Fruit fly (Drosophila melanogaster): ENCODE data around the gene CG33658.
A peak's percentile ranks its signal among the peaks of the same experiment; 100 is the strongest.

The CG33658 gene

DNA sequence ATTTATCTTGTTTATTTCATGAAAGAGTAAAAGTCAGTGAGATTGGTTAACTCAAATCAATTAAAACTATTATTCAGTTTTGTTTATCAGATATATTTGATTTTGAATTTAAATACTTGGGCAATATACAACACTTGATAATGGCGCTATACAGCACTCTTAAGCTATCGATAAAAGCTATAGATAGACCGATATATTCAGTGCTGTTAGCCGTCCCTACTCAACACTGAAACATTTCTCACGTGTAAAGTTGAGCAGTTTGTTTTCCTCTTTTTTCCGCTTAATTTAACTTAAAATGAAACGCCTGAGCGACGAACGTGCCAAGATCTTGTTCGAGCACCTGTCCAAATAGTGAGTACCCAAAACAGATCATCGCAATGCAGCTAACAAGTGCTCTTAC lies 9.5 kb upstream of the CG33658 start, which contains the start of gene CG7006 (continued):
- TF ChIP-seq aop (GFP tag; IDR thresholded peaks at IDR 0.05) (0 out of 2 replicates have a peak, but pooled peaks have one; percentile 28), Dref (GFP tag; IDR thresholded peaks at IDR 0.05) (peak; percentile 91), HHEX (GFP tag; optimal IDR thresholded peaks at IDR 0.05) (peak; percentile 27), gsb-n (tag; optimal IDR thresholded peaks at IDR 0.05) (no peak), D19B (GFP tag; optimal IDR thresholded peaks at IDR 0.05) (no peak), CG3281 (GFP tag; optimal IDR thresholded peaks at IDR 0.05) (no peak), Stat92E (GFP tag; optimal IDR thresholded peaks at IDR 0.05) (no peak), lola (GFP tag; optimal IDR thresholded peaks at IDR 0.05) (no peak), CG6689 (GFP tag; IDR thresholded peaks at IDR 0.05) (no peak), sens (GFP tag) (peak; percentile 87), luna (GFP tag; optimal IDR thresholded peaks at IDR 0.05) (peak; percentile 16), Neu2 (GFP tag; optimal IDR thresholded peaks at IDR 0.05; ENCODE audit: borderline replicate concordance) (no peak), CG11695 (GFP tag; IDR thresholded peaks at IDR 0.05) (no peak), Oli (tag; optimal IDR thresholded peaks at IDR 0.05) (no peak), CG15514 (GFP tag; optimal IDR thresholded peaks at IDR 0.05) (peak; percentile 62), CG11093 (GFP tag; IDR thresholded peaks at IDR 0.05) (no peak), CG17802 (tag; optimal IDR thresholded peaks at IDR 0.05) (peak; percentile 36), maf-S (GFP tag; optimal IDR thresholded peaks at IDR 0.05) (peak; percentile 84), NC2α (GFP tag; optimal IDR thresholded peaks at IDR 0.05) (no peak), CG4730 (GFP tag; IDR thresholded peaks at IDR 0.05) (0 out of 2 replicates have a peak, but pooled peaks have one; percentile 33), Lim3 (GFP tag; IDR thresholded peaks at IDR 0.05) (no peak), Sry-δ (GFP tag; optimal IDR thresholded peaks at IDR 0.05) (peak; percentile 76), HLH4C (GFP tag; IDR thresholded peaks at IDR 0.05; ENCODE audit: partially characterized antibody) (peak; percentile 73), CG8924 (tag; optimal IDR thresholded peaks at IDR 0.05) (no peak), klu (GFP tag; IDR thresholded peaks at IDR 0.05) (peak; percentile 62; the same call in 1 of the 2 replicates), CG18262 (tag; optimal IDR thresholded peaks at IDR 0.05) (no peak), ems (GFP tag; optimal IDR thresholded peaks at IDR 0.05) (peak; percentile 69), stwl (tag; optimal IDR thresholded peaks at IDR 0.05) (peak; percentile 95), Vsx1 (GFP tag; optimal IDR thresholded peaks at IDR 0.05) (no peak), bowl (GFP tag; IDR thresholded peaks at IDR 0.05) (no peak), ac (GFP tag; optimal IDR thresholded peaks at IDR 0.05) (no peak), Deaf1 (tag; optimal IDR thresholded peaks at IDR 0.05) (no peak), CG12659 (GFP tag; optimal IDR thresholded peaks at IDR 0.05) (peak; percentile 82), CG13775 (GFP tag; optimal IDR thresholded peaks at IDR 0.05) (no peak), zf30C (GFP tag; optimal IDR thresholded peaks at IDR 0.05) (no peak), pb (GFP tag; optimal IDR thresholded peaks at IDR 0.05) (peak; percentile 44), slou (GFP tag; optimal IDR thresholded peaks at IDR 0.05) (peak; percentile 67), TFAM (GFP tag; optimal IDR thresholded peaks at IDR 0.05) (no peak), CG4360 (GFP tag; IDR thresholded peaks at IDR 0.05) (no peak), mirr (GFP tag; optimal IDR thresholded peaks at IDR 0.05) (peak; percentile 32), CG12942 (GFP tag; optimal IDR thresholded peaks at IDR 0.05) (peak; percentile 78), lilli (GFP tag; optimal IDR thresholded peaks at IDR 0.05) (peak; percentile 84), CG1024 (GFP tag; IDR thresholded peaks at IDR 0.05) (no peak), trh (GFP tag; optimal IDR thresholded peaks at IDR 0.05) (peak; percentile 55), odd (GFP tag; optimal IDR thresholded peaks at IDR 0.05) (no peak), CkIIα-i1 (GFP tag; IDR thresholded peaks at IDR 0.05) (no peak), Elba2 (GFP tag; optimal IDR thresholded peaks at IDR 0.05) (peak; percentile 10), slp2 (GFP tag; optimal IDR thresholded peaks at IDR 0.05) (peak; percentile 60), Antp (GFP tag; optimal IDR thresholded peaks at IDR 0.05) (peak; percentile 78), lbe (GFP tag; optimal IDR thresholded peaks at IDR 0.05) (no peak), sob (GFP tag; IDR thresholded peaks at IDR 0.05) (peak; percentile 95), CTCF (GFP tag; optimal IDR thresholded peaks at IDR 0.05) (no peak)
